Fruit fly (Drosophila melanogaster): ENCODE results near the gene Cep290.

DNA sequence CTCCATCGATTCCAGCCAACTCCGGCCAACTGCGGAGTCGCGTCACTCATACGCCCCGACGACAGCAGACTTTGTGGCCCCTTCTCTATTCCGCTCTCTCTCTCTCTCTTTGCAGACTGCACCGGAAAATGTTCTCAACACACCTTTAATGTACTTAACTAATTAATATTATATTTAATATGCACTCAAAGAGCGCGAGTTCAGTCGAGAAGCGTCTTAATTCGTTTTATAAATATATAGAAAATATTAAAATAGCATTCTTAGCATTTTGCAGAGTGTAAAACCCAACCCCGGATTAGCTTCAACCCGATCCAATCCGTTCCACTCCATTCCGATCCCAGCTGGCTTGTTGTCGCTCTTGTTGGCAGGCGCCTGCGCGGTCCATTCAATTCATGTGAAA is 49.3 kb upstream of the Cep290 start:
- TF ChIP-seq CG7045 (GFP tag; optimal IDR thresholded peaks at IDR 0.05) (no peak), CG5204 (GFP tag; optimal IDR thresholded peaks at IDR 0.05) (no peak), cic (GFP tag; optimal IDR thresholded peaks at IDR 0.05) (no peak)

Measured in whole organism, adult.